Fruit fly (Drosophila melanogaster) Kc167 (cell line): Measurements from ENCODE around the gene S6KL.

Experiments used
- Sin3A ChIP-seq: fragments of >200 bp; optimal IDR thresholded peaks from 2 replicates; lab custom pipeline; 2018; ENCODE audit warnings: missing external identifiers
- h ChIP-seq: fragments of >200 bp; optimal IDR thresholded peaks from 3 replicates; lab custom pipeline; 2018; ENCODE audit warnings: missing external identifiers
- psq ChIP-seq: fragments of >200 bp; optimal IDR thresholded peaks from 2 replicates; lab custom pipeline; 2017; ENCODE audit warnings: missing external identifiers

DNA sequence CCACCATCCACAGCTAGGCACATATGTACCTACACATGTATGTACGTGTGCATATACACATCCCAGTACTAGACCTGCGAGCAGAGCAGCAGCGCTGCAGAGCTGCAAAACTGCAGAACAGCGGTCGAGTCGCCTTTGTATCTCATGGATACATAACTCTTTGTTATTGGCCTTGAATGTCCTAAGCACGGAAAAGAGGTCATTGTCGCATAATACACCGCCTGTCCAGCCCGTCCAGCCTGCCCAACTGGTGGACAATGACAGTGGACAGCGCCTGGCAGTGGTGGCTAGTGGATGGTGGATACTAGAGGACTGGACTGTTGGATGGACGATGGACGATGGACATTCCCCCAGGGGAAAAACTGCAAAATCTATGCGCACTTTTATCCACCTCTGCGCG lies 13.0 kb downstream of the S6KL start:
- TF ChIP-seq h (lab: Kevin White, UChicago) (no peak), Sin3A (lab: Kevin White, UChicago) (no peak), psq (no peak)
